Fruit fly (Drosophila melanogaster): ENCODE results near the gene Lcp65Ae.
"Not testable (repeated sequence)": the region's sequence is repeated elsewhere in the genome, so short reads cannot be mapped to it uniquely, and the experiment has no call there.

Gene Lcp65Ae

dm6 chr3L:6147887-6148286 is 10.0 kb upstream of the Lcp65Ae start, which contains the start of gene Cpr65Ax1:
Gene Cpr65Ax1, minus strand, starts transcription at chr3L:6147987.
- not testable (repeated sequence) for TF ChIP-seq OdsH, Hr78, CG9705 (GFP tag; optimal IDR thresholded peaks at IDR 0.05)

DNA sequence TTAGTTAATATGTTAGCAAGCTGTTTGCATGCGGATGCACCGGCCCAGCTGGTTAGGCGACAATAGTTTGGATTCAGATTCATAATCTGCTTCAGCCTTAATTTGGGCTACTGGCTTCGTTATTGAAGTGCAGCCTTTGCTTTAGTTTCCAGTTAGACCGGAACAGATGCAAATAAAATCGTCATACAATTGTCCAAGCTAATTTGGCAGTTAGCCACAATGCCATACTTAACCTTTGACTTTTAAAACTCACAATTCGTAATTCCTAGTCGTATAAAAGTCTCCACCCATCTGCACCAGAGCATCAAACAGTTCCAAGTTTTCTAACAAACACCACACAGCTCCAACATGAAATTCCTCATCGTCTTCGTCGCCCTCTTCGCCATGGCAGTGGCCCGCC is 8.5 kb upstream of the Lcp65Ae start, which contains the start of gene Lcp65Ab2:
Gene Lcp65Ab2 (plus strand): TSS at position 301 of the 400 bp plus-strand sequence.
- not testable (repeated sequence) for TF ChIP-seq psq, CG32264, Hr78 (GFP tag; optimal IDR thresholded peaks at IDR 0.05)

- TF ChIP-seq Hnf4 (GFP tag; optimal IDR thresholded peaks at IDR 0.05) (no peak), fru (GFP tag; optimal IDR thresholded peaks at IDR 0.05) (no peak), Mio (GFP tag; optimal IDR thresholded peaks at IDR 0.05) (no peak), HLH106 (tag; optimal IDR thresholded peaks at IDR 0.05) (no peak), Hr78 (GFP tag; optimal IDR thresholded peaks at IDR 0.05) (no peak), dmrt93B (GFP tag; optimal IDR thresholded peaks at IDR 0.05) (no peak), dl (GFP tag; optimal IDR thresholded peaks at IDR 0.05; ENCODE audit: insufficient read depth in 1 of 2, partially characterized antibody in 2 of 2) (no peak), Rel (GFP tag; optimal IDR thresholded peaks at IDR 0.05) (no peak), Rel (tag; optimal IDR thresholded peaks at IDR 0.05) (no peak), pan (optimal IDR thresholded peaks at IDR 0.05) (no peak), Dfd (GFP tag; optimal IDR thresholded peaks at IDR 0.05) (no peak), CrebA (GFP tag; optimal IDR thresholded peaks at IDR 0.05; ENCODE audit: borderline replicate concordance) (no peak), GATAd (GFP tag; optimal IDR thresholded peaks at IDR 0.05) (no peak)
These were observed 6.9 kb upstream of the Lcp65Ae start, which contains the start of gene Lcp65Ac for dm6 chr3L:6144769-6145220. Gene Lcp65Ac, plus strand, starts transcription at chr3L:6144819.

- TF ChIP-seq dl (GFP tag; optimal IDR thresholded peaks at IDR 0.05; ENCODE audit: insufficient read depth in 1 of 2, partially characterized antibody in 2 of 2) (no peak), ey (GFP tag; optimal IDR thresholded peaks at IDR 0.05) (no peak), pan (optimal IDR thresholded peaks at IDR 0.05) (no peak), Dfd (GFP tag; optimal IDR thresholded peaks at IDR 0.05) (no peak), fru (GFP tag; optimal IDR thresholded peaks at IDR 0.05) (no peak), Rel (GFP tag; optimal IDR thresholded peaks at IDR 0.05) (no peak), Rel (tag; optimal IDR thresholded peaks at IDR 0.05) (no peak), rgr (GFP tag; optimal IDR thresholded peaks at IDR 0.05) (no peak), Dif (GFP tag; optimal IDR thresholded peaks at IDR 0.05; ENCODE audit: partially characterized antibody) (no peak)
These were observed 5.4 kb upstream of the Lcp65Ae start, which contains the start of gene Lcp65Ad for dm6 chr3L:6143188-6143755. Gene Lcp65Ad, plus strand, starts transcription at chr3L:6143395.

DNA sequence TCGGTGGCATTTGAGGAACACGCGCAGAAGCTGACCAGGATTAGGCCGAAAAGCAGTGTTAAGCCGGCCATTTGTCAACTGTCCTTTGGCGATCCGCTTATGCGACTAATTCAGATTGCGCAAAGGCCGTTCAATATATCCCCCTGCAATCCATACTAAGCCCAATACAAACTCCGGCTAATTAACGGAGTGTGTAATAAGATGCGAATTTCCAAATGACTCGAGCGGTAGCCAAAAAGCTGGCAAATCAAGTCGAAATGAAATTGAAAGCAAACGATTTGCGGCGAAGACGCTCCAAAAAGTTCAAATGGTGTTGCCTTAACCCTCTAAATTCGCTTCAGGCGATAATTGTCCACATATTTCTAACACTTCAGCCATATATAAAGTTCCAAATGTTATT is 4.4 kb upstream of the Lcp65Ae start, which contains the start of gene Cpr65Aw:
Gene Cpr65Aw (minus strand): TSS at position 101 of the 400 bp plus-strand sequence.
- TF ChIP-seq br (GFP tag; optimal IDR thresholded peaks at IDR 0.05) (no peak), Sp1 (GFP tag; optimal IDR thresholded peaks at IDR 0.05) (no peak), brk (GFP tag; optimal IDR thresholded peaks at IDR 0.05) (no peak), sage (GFP tag; optimal IDR thresholded peaks at IDR 0.05) (no peak), sv (GFP tag; optimal IDR thresholded peaks at IDR 0.05) (no peak), lola (GFP tag; optimal IDR thresholded peaks at IDR 0.05) (no peak), Hnf4 (GFP tag; optimal IDR thresholded peaks at IDR 0.05) (no peak), N (GFP tag; optimal IDR thresholded peaks at IDR 0.05) (no peak), Rel (GFP tag; optimal IDR thresholded peaks at IDR 0.05) (no peak), Rel (tag; optimal IDR thresholded peaks at IDR 0.05) (no peak), HLH106 (tag; optimal IDR thresholded peaks at IDR 0.05) (no peak), pan (optimal IDR thresholded peaks at IDR 0.05) (no peak), GATAd (GFP tag; optimal IDR thresholded peaks at IDR 0.05) (no peak)

DNA sequence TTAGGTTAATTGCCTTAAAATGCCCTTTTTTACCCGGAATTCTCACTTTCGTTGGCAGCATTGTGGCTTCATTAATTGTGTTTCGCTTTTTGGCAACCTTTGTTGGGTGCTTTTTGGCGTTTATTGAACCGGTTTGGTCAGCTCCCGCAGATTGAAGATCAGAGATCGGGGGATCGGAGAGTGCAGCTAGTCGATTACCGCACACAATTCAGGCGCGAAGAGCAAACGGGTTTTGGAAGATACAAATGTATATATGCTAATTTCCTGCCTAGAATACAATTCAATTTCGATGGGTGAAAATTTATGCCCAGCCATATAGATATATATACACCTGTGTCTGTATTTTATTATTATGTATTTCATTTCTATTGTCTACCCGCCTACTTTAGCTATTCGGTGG is 3.6 kb upstream of the Lcp65Ae start:
- TF ChIP-seq Vsx2 (GFP tag; optimal IDR thresholded peaks at IDR 0.05; ENCODE audit: partially characterized antibody) (peak; percentile 63), CG9705 (GFP tag; optimal IDR thresholded peaks at IDR 0.05) (no peak), HLH106 (tag; optimal IDR thresholded peaks at IDR 0.05) (no peak), Myc (optimal IDR thresholded peaks at IDR 0.05) (no peak), Dif (GFP tag; optimal IDR thresholded peaks at IDR 0.05; ENCODE audit: partially characterized antibody) (peak; percentile 15)

Data from whole organism, wandering third instar larva.